Fruit fly (Drosophila melanogaster) whole organism, embryonic: ENCODE measurements around the gene CG18262.

Experiments used
- CG10274 ChIP-seq: fragments of 200-800 bp; sonication (Bioruptor generic); optimal IDR thresholded peaks from 3 replicates; lab custom pipeline; 2017; ENCODE audit warnings: missing biosample characterization, mild to moderate bottlenecking, missing genetic modification characterization
- CG11560 ChIP-seq: fragments of 200-800 bp; sonication (Bioruptor generic); IDR thresholded peaks from 3 replicates; pipeline ENCODE4 v1.3.6; 2022; ENCODE audit warnings: missing biosample characterization, missing genetic modification characterization
- CG12071 ChIP-seq: fragments of 200-800 bp; sonication (Bioruptor generic); optimal IDR thresholded peaks from 3 replicates; lab custom pipeline; 2018; ENCODE audit warnings: missing biosample characterization, mild to moderate bottlenecking, missing genetic modification characterization
- CG13123 ChIP-seq: fragments of 200-800 bp; sonication (Bioruptor generic); optimal IDR thresholded peaks from 2 replicates; lab custom pipeline; 2016; ENCODE audit warnings: missing biosample characterization, missing genetic modification characterization
- CG13424 ChIP-seq: fragments of 200-800 bp; sonication (Bioruptor generic); optimal IDR thresholded peaks from 2 replicates; lab custom pipeline; 2019; ENCODE audit warnings: missing biosample characterization, mild to moderate bottlenecking, missing genetic modification characterization, moderate library complexity
- CG1647 ChIP-seq: fragments of 200-800 bp; sonication (Bioruptor generic); optimal IDR thresholded peaks from 3 replicates; lab custom pipeline; 2016; ENCODE audit warnings: missing biosample characterization, missing genetic modification characterization
- CG16779 ChIP-seq: fragments of 200-800 bp; sonication (Bioruptor generic); IDR thresholded peaks from 2 replicates; pipeline ENCODE4 v1.3.6; 2022; ENCODE audit warnings: missing biosample characterization, missing genetic modification characterization
- CG17385 ChIP-seq: fragments of 200-800 bp; sonication (Bioruptor generic); optimal IDR thresholded peaks from 3 replicates; lab custom pipeline; 2018; ENCODE audit warnings: missing biosample characterization, mild to moderate bottlenecking, missing genetic modification characterization
- CG18262 ChIP-seq: fragments of 200-800 bp; optimal IDR thresholded peaks from 3 replicates; lab custom pipeline; 2019; ENCODE audit warnings: missing biosample characterization, mild to moderate bottlenecking, missing genetic modification characterization, moderate library complexity
- CG2889 ChIP-seq: fragments of 200-800 bp; sonication (Bioruptor generic); IDR thresholded peaks from 3 replicates; pipeline ENCODE4 v1.3.6; 2022; ENCODE audit warnings: missing biosample characterization, missing genetic modification characterization
- CG30431 ChIP-seq: fragments of 200-800 bp; sonication (Bioruptor generic); optimal IDR thresholded peaks from 2 replicates; lab custom pipeline; 2017; ENCODE audit warnings: missing biosample characterization, missing genetic modification characterization
- CG31365 ChIP-seq: fragments of 200-800 bp; sonication (Bioruptor generic); optimal IDR thresholded peaks from 2 replicates; lab custom pipeline; 2018; ENCODE audit warnings: missing biosample characterization, mild to moderate bottlenecking, missing genetic modification characterization
- CG34224 ChIP-seq: fragments of 200-800 bp; sonication (Bioruptor generic); IDR thresholded peaks from 3 replicates; pipeline ENCODE4 v1.3.6; 2022; ENCODE audit warnings: missing biosample characterization, missing genetic modification characterization; ENCODE audit not compliant: partially characterized antibody
- CG6175 ChIP-seq: fragments of 200-800 bp; sonication (Bioruptor generic); IDR thresholded peaks from 3 replicates; pipeline ENCODE4 v1.3.6; 2022; ENCODE audit warnings: missing biosample characterization, missing genetic modification characterization
- CG6683 ChIP-seq: fragments of 200-800 bp; sonication (Bioruptor generic); optimal IDR thresholded peaks from 2 replicates; lab custom pipeline; 2017; ENCODE audit warnings: missing biosample characterization, mild to moderate bottlenecking, missing genetic modification characterization, missing genetic modification reagents
- CG7271 ChIP-seq: fragments of 200-800 bp; sonication (Bioruptor generic); optimal IDR thresholded peaks from 2 replicates; lab custom pipeline; 2018; ENCODE audit warnings: missing biosample characterization, mild to moderate bottlenecking, missing genetic modification characterization, moderate library complexity
- CG7372 ChIP-seq: fragments of 200-800 bp; sonication (Bioruptor generic); IDR thresholded peaks from 2 replicates; pipeline ENCODE4 v1.3.6; 2022; ENCODE audit warnings: missing biosample characterization, missing genetic modification characterization
- CG7963 ChIP-seq: fragments of 200-800 bp; sonication (Bioruptor generic); IDR thresholded peaks from 3 replicates; pipeline ENCODE4 v1.3.6; 2022; ENCODE audit warnings: missing biosample characterization, missing genetic modification characterization; ENCODE audit not compliant: partially characterized antibody
- CG8290 ChIP-seq, 3 experiments: fragments of 200-800 bp; sonication (Bioruptor generic); optimal IDR thresholded peaks; 2 replicates each; lab custom pipeline; 2016 to 2019; ENCODE audit warnings: missing biosample characterization in 3 of 3, missing genetic modification characterization in 3 of 3, mild to moderate bottlenecking in 2 of 3, moderate library complexity in 1 of 3
- CG8359 ChIP-seq: fragments of 200-800 bp; sonication (Bioruptor generic); optimal IDR thresholded peaks from 2 replicates; lab custom pipeline; 2017; ENCODE audit warnings: missing biosample characterization, mild to moderate bottlenecking, missing genetic modification characterization, borderline replicate concordance
- CG9609 ChIP-seq: fragments of 200-800 bp; sonication (Bioruptor generic); optimal IDR thresholded peaks from 3 replicates; lab custom pipeline; 2016; ENCODE audit warnings: missing biosample characterization, missing genetic modification characterization
- Dek ChIP-seq: fragments of 200-800 bp; sonication (Bioruptor generic); optimal IDR thresholded peaks from 3 replicates; lab custom pipeline; 2019; ENCODE audit warnings: missing biosample characterization, mild to moderate bottlenecking, missing genetic modification characterization, moderate library complexity
- Dip3 ChIP-seq: fragments of 200-800 bp; sonication (Bioruptor generic); optimal IDR thresholded peaks from 3 replicates; lab custom pipeline; 2016; ENCODE audit warnings: missing biosample characterization, missing genetic modification characterization
- Drgx ChIP-seq: fragments of 200-800 bp; sonication (Bioruptor generic); IDR thresholded peaks from 2 replicates; pipeline ENCODE4 v1.3.6; 2022; ENCODE audit warnings: missing biosample characterization, missing genetic modification characterization
- Hmr ChIP-seq: fragments of 200-800 bp; sonication (Bioruptor generic); optimal IDR thresholded peaks from 3 replicates; lab custom pipeline; 2017; ENCODE audit warnings: mild to moderate bottlenecking, missing biosample characterization, missing genetic modification reagents, missing genetic modification characterization
- NFAT ChIP-seq: fragments of 200-800 bp; sonication (Bioruptor generic); IDR thresholded peaks from 2 replicates; pipeline ENCODE4 v1.3.6; 2022; ENCODE audit warnings: missing biosample characterization, missing genetic modification characterization
- PHDP ChIP-seq: fragments of 200-800 bp; sonication (Bioruptor generic); optimal IDR thresholded peaks from 3 replicates; lab custom pipeline; 2018; ENCODE audit warnings: missing biosample characterization, mild to moderate bottlenecking, missing genetic modification characterization, moderate library complexity
- Sry-δ ChIP-seq: fragments of 200-800 bp; sonication (Bioruptor generic); optimal IDR thresholded peaks from 2 replicates; lab custom pipeline; 2016; ENCODE audit warnings: missing biosample characterization, missing genetic modification characterization
- ab ChIP-seq: fragments of 200-800 bp; sonication (Bioruptor generic); optimal IDR thresholded peaks from 2 replicates; lab custom pipeline; 2016; ENCODE audit warnings: missing biosample characterization, missing genetic modification characterization
- bcd ChIP-seq: fragments of 200-800 bp; sonication (Bioruptor generic); optimal IDR thresholded peaks from 2 replicates; lab custom pipeline; 2017; ENCODE audit warnings: missing biosample characterization, mild to moderate bottlenecking, missing genetic modification characterization
- cg ChIP-seq: fragments of 200-800 bp; sonication (Bioruptor generic); optimal IDR thresholded peaks from 3 replicates; lab custom pipeline; 2019; ENCODE audit warnings: missing biosample characterization, mild to moderate bottlenecking, missing genetic modification characterization, moderate library complexity
- chinmo ChIP-seq: fragments of 200-800 bp; sonication (Bioruptor generic); IDR thresholded peaks from 4 replicates; pipeline ENCODE4 v1.3.6; 2022; ENCODE audit warnings: missing biosample characterization, missing genetic modification characterization; ENCODE audit not compliant: partially characterized antibody
- fu2 ChIP-seq: fragments of 200-800 bp; sonication (Bioruptor generic); optimal IDR thresholded peaks from 2 replicates; lab custom pipeline; 2016; ENCODE audit warnings: missing biosample characterization, missing genetic modification characterization
- gcm2 ChIP-seq: fragments of 200-800 bp; sonication (Bioruptor generic); optimal IDR thresholded peaks from 2 replicates; lab custom pipeline; 2016; ENCODE audit warnings: missing biosample characterization, missing genetic modification characterization
- gsb-n ChIP-seq: fragments of 200-800 bp; sonication (Bioruptor generic); optimal IDR thresholded peaks from 3 replicates; lab custom pipeline; 2018; ENCODE audit warnings: missing biosample characterization, mild to moderate bottlenecking, missing genetic modification characterization
- ham ChIP-seq: fragments of 200-800 bp; sonication (Bioruptor generic); IDR thresholded peaks from 2 replicates; pipeline ENCODE4 v1.3.6; 2022; ENCODE audit warnings: missing biosample characterization, missing genetic modification characterization
- her ChIP-seq: fragments of 200-800 bp; sonication (Bioruptor generic); optimal IDR thresholded peaks from 2 replicates; lab custom pipeline; 2016; ENCODE audit warnings: missing biosample characterization, missing genetic modification characterization
- oc ChIP-seq: fragments of 200-800 bp; sonication (Bioruptor generic); optimal IDR thresholded peaks from 2 replicates; lab custom pipeline; 2018; ENCODE audit warnings: missing biosample characterization, mild to moderate bottlenecking, missing genetic modification characterization, moderate library complexity
- odd ChIP-seq: fragments of 200-800 bp; sonication (Bioruptor generic); optimal IDR thresholded peaks from 2 replicates; lab custom pipeline; 2017; ENCODE audit warnings: missing biosample characterization, mild to moderate bottlenecking, missing genetic modification characterization
- peb ChIP-seq: fragments of 200-800 bp; sonication (Bioruptor generic); IDR thresholded peaks from 2 replicates; pipeline ENCODE4 v1.3.6; 2022; ENCODE audit warnings: missing biosample characterization, missing genetic modification characterization
- psq ChIP-seq: fragments of 200-800 bp; sonication (Bioruptor generic); optimal IDR thresholded peaks from 2 replicates; lab custom pipeline; 2017; ENCODE audit warnings: missing biosample characterization, missing genetic modification characterization
- shn ChIP-seq: fragments of 200-800 bp; sonication (Bioruptor generic); optimal IDR thresholded peaks from 3 replicates; lab custom pipeline; 2016; ENCODE audit warnings: missing biosample characterization, missing genetic modification characterization
- so ChIP-seq: fragments of 200-800 bp; sonication (Bioruptor generic); IDR thresholded peaks from 3 replicates; pipeline ENCODE4 v1.3.6; 2022; ENCODE audit warnings: missing biosample characterization, missing genetic modification characterization
- sqz ChIP-seq: fragments of 200-800 bp; sonication (Bioruptor generic); optimal IDR thresholded peaks from 3 replicates; lab custom pipeline; 2018; ENCODE audit warnings: missing biosample characterization, mild to moderate bottlenecking, missing genetic modification characterization
- sr ChIP-seq: fragments of 200-800 bp; sonication (Bioruptor generic); IDR thresholded peaks from 3 replicates; pipeline ENCODE4 v1.3.6; 2022; ENCODE audit warnings: missing biosample characterization, missing genetic modification characterization
- trh ChIP-seq: fragments of 200-800 bp; sonication (Bioruptor generic); optimal IDR thresholded peaks from 2 replicates; lab custom pipeline; 2016; ENCODE audit warnings: missing biosample characterization, missing genetic modification characterization
- unc-4 ChIP-seq: fragments of 200-800 bp; sonication (Bioruptor generic); IDR thresholded peaks from 2 replicates; pipeline ENCODE4 v1.3.6; 2022; ENCODE audit warnings: missing biosample characterization, missing genetic modification characterization; ENCODE audit not compliant: partially characterized antibody
- vvl ChIP-seq: fragments of 200-800 bp; sonication (Bioruptor generic); IDR thresholded peaks from 2 replicates; pipeline ENCODE4 v1.3.6; 2022; ENCODE audit warnings: missing biosample characterization, missing genetic modification characterization

CG18262 gene

DNA sequence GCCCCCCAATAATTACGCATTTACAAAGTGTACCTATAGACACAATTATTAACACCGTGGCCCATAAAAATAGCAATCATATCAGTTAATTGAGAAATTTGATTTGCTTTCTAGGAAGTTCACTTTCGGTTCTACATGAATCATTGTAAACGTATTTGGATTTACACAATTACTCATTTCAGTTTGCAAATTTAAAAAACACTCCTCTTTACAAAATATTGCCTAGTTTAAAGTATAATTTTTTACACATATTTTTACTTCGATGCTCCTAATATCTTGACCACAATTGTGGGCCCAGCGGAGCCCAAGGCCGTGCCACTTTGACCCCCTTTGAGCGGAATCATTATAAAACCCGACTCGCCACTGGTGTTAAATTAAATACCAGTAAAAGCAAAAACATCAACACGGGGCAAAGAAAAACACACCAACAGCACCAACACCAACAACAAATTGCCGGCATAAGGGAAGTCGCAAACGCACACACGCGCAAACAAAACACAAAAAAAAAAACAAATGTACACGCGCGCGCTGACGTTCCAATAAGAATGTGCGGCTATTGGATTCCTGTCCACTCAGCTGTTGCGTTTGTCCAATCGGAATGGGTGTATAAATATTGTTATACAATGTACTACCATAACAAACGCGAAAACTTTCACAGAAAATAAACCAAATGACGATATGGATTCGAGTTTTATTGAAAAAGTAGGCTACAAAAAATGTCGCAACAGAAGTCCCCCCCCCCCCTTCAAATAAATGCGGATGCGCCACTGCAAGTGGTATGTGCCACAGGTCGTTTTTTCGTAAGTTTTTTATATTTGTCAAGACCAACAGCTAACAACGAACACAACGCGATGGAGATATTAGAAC, 38.0 kb upstream of the CG18262 start (continued):
- TF ChIP-seq CG12071 (GFP tag; lab: Kevin White, UChicago) (peak; percentile 55), CG18262 (tag; lab: Kevin White, UChicago) (peak; percentile 55), trh (GFP tag; lab: Kevin White, UChicago) (no peak), CG7271 (no peak), NFAT (no peak), Dip3 (GFP tag; lab: Kevin White, UChicago) (peak; percentile 47), ab (GFP tag; lab: Kevin White, UChicago) (no peak), Hmr (GFP tag; lab: Kevin White, UChicago) (peak; percentile 75), sqz (GFP tag; lab: Kevin White, UChicago) (no peak), shn (no peak), CG2889 (GFP tag; lab: Robert Waterston, UW) (peak; percentile 36; the same call in 1 of the 3 replicates), CG6683 (GFP tag; lab: Kevin White, UChicago) (no peak), CG30431 (no peak), sr (no peak), CG9609 (GFP tag; lab: Kevin White, UChicago) (peak; percentile 43), odd (peak; percentile 66), gcm2 (GFP tag; lab: Kevin White, UChicago) (no peak), CG13123 (GFP tag; lab: Kevin White, UChicago) (no peak), CG31365 (tag; lab: Kevin White, UChicago) (peak; percentile 20), CG17385 (GFP tag; lab: Kevin White, UChicago) (peak; percentile 71), unc-4 (no peak), PHDP (tag; lab: Kevin White, UChicago) (peak; percentile 75), CG13424 (tag; lab: Kevin White, UChicago) (peak; percentile 77), cg (GFP tag; lab: Kevin White, UChicago) (peak; percentile 29), psq (no peak), gsb-n (tag; lab: Kevin White, UChicago) (no peak), CG7963 (no peak), CG11560 (tag; lab: Robert Waterston, UW) (no peak), CG8290 (GFP tag; optimal IDR thresholded peaks at IDR 0.05; lab: Kevin White, UChicago) (no peak), CG8290 (tag; optimal IDR thresholded peaks at IDR 0.05; lab: Kevin White, UChicago) (peak in 1 of 2 experiments; percentile 59), bcd (GFP tag; lab: Kevin White, UChicago) (peak; percentile 38), CG10274 (GFP tag; lab: Kevin White, UChicago) (peak; percentile 40), CG7372 (peak; percentile 70), CG34224 (no peak), her (peak; percentile 52), CG16779 (GFP tag; lab: Robert Waterston, UW) (no peak), CG6175 (GFP tag; lab: Robert Waterston, UW) (no peak), peb (GFP tag; lab: Robert Waterston, UW) (0 out of 2 replicates have a peak, but pooled peaks have one; percentile 18), oc (tag; lab: Kevin White, UChicago) (peak; percentile 6), vvl (GFP tag; lab: Robert Waterston, UW) (peak; percentile 43; the same call in 1 of the 2 replicates), CG1647 (GFP tag; lab: Kevin White, UChicago) (no peak), Dek (tag; lab: Kevin White, UChicago) (peak; percentile 61), Sry-δ (GFP tag; lab: Kevin White, UChicago) (peak; percentile 3), Drgx (peak; percentile 9; the same call in 1 of the 2 replicates), so (GFP tag; lab: Robert Waterston, UW) (peak; percentile 75), CG8359 (GFP tag; lab: Kevin White, UChicago) (no peak), fu2 (GFP tag; lab: Kevin White, UChicago) (peak; percentile 33), chinmo (GFP tag; lab: Robert Waterston, UW) (0 out of 4 replicates have a peak, but pooled peaks have one; percentile 40), ham (no peak)
